Worm (Caenorhabditis elegans): ENCODE results near the gene btb-10.

btb-10 gene

DNA sequence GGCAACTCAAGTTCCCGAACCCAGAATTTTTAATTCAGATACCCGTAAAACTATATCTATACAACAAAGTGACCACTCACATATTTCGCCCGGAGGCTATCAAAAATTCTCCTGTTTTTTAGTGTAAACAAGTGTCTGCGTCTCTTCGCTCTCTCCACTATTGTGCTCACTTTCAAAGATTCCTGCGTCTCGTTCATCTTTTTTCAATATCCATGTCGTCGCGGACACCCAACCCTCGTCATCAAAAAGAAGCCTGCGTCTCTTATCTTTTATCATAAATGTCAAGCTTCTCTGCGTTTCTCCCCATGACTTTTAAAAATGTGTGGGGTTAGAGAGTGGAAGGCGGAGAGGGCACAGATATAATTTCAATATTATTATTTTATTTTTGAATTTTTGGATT lies 24.3 kb upstream of the btb-10 start:
- TF ChIP-seq pha-4 (tag; optimal IDR thresholded peaks at IDR 0.05) (no peak), syd-9 (tag; optimal IDR thresholded peaks at IDR 0.05) (no peak), che-1 (tag; optimal IDR thresholded peaks at IDR 0.05) (no peak), ama-1 (optimal IDR thresholded peaks at IDR 0.05) (no peak), ceh-6 (GFP tag; optimal IDR thresholded peaks at IDR 0.05) (no peak), K02D7.2 (tag; optimal IDR thresholded peaks at IDR 0.05) (no peak), K09A11.1 (tag; optimal IDR thresholded peaks at IDR 0.05; ENCODE audit: insufficient read depth) (no peak), ceh-18 (tag; optimal IDR thresholded peaks at IDR 0.05) (peak; percentile 8), unc-55 (GFP tag; optimal IDR thresholded peaks at IDR 0.05) (peak; percentile 44), dve-1 (tag; optimal IDR thresholded peaks at IDR 0.05) (no peak), dmd-4 (tag; optimal IDR thresholded peaks at IDR 0.05; ENCODE audit: borderline replicate concordance) (no peak), fax-1 (tag; optimal IDR thresholded peaks at IDR 0.05) (no peak), ttx-3 (tag; optimal IDR thresholded peaks at IDR 0.05) (no peak), hlh-8 (tag; optimal IDR thresholded peaks at IDR 0.05) (no peak), nfya-1 (tag; optimal IDR thresholded peaks at IDR 0.05) (peak; percentile 41), lin-11 (tag; optimal IDR thresholded peaks at IDR 0.05) (no peak), tbx-2 (tag; optimal IDR thresholded peaks at IDR 0.05) (peak; percentile 2), hlh-15 (tag; optimal IDR thresholded peaks at IDR 0.05) (no peak), F13H6.1 (tag; optimal IDR thresholded peaks at IDR 0.05) (peak; percentile 27), elt-4 (tag; optimal IDR thresholded peaks at IDR 0.05) (no peak)

- TF ChIP-seq pros-1 (tag; optimal IDR thresholded peaks at IDR 0.05): no peak
- TF ChIP-seq ceh-2 (tag; optimal IDR thresholded peaks at IDR 0.05): no peak
- no peak for TF ChIP-seq ceh-48 (tag; optimal IDR thresholded peaks at IDR 0.05)
- no peak for TF ChIP-seq lin-11 (tag; optimal IDR thresholded peaks at IDR 0.05)
- no peak for TF ChIP-seq K02D7.2 (tag; optimal IDR thresholded peaks at IDR 0.05)
- no peak for TF ChIP-seq elt-2 (tag; optimal IDR thresholded peaks at IDR 0.05)
- no peak for TF ChIP-seq fkh-6 (tag; optimal IDR thresholded peaks at IDR 0.05)
- TF ChIP-seq ceh-24 (tag; optimal IDR thresholded peaks at IDR 0.05): no peak
- TF ChIP-seq C38D4.7 (GFP tag; optimal IDR thresholded peaks at IDR 0.05): no peak
- TF ChIP-seq ceh-34 (tag; optimal IDR thresholded peaks at IDR 0.05): no peak
- no peak for TF ChIP-seq pqm-1 (tag; optimal IDR thresholded peaks at IDR 0.05)
Observed at ce11 chrII:1082859-1083258, 22.3 kb upstream of the btb-10 start, which contains the start of gene K02E7.1. K02E7.1 (plus strand) TSS chrII:1083159.

DNA sequence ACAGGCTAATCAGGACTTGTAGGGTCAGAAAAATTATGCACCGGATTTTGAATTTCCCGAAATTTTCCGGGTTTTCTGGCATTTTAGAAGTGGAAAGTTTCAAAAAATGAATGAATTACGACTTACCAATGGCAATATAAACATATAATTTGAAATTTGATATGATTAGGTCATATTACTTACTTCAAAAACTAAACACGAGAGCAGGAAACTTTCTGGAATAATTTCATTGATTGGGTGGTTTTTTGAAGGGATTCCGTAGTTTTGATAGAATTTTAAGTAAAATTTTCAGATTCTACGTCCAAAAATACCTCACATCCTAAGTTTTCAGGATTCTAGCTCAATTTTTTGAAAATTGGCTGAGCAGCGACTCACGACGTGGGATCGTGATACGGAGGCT lies 14.8 kb upstream of the btb-10 start, which contains the start of gene K02E7.11:
Gene K02E7.11 (minus strand): TSS at position 101 of the 400 bp plus-strand sequence.
- no peak for TF ChIP-seq tbx-2 (tag; optimal IDR thresholded peaks at IDR 0.05)
- TF ChIP-seq unc-55 (GFP tag; optimal IDR thresholded peaks at IDR 0.05): no peak
- no peak for TF ChIP-seq ceh-14 (tag; optimal IDR thresholded peaks at IDR 0.05)
- no peak for TF ChIP-seq hlh-8 (tag; optimal IDR thresholded peaks at IDR 0.05)
- no peak for TF ChIP-seq pax-1 (tag; optimal IDR thresholded peaks at IDR 0.05)
- TF ChIP-seq elt-4 (tag; optimal IDR thresholded peaks at IDR 0.05): no peak
- no peak for TF ChIP-seq ets-4 (tag; optimal IDR thresholded peaks at IDR 0.05)
- no peak for TF ChIP-seq C38D4.7 (GFP tag; optimal IDR thresholded peaks at IDR 0.05)
- no peak for TF ChIP-seq sox-2 (GFP tag; IDR thresholded peaks at IDR 0.05)
- no peak for TF ChIP-seq pha-4 (tag; optimal IDR thresholded peaks at IDR 0.05)
- no peak for TF ChIP-seq hlh-13 (GFP tag; optimal IDR thresholded peaks at IDR 0.05)
- TF ChIP-seq unc-86 (tag; optimal IDR thresholded peaks at IDR 0.05): no peak
- TF ChIP-seq lin-11 (tag; optimal IDR thresholded peaks at IDR 0.05): no peak
- TF ChIP-seq ceh-31 (tag; optimal IDR thresholded peaks at IDR 0.05): no peak
- TF ChIP-seq ceh-34 (tag; optimal IDR thresholded peaks at IDR 0.05): no peak

- TF ChIP-seq hlh-15 (tag; optimal IDR thresholded peaks at IDR 0.05) (no peak), ceh-14 (tag; optimal IDR thresholded peaks at IDR 0.05) (no peak), fkh-6 (tag; optimal IDR thresholded peaks at IDR 0.05) (no peak), pqm-1 (tag; optimal IDR thresholded peaks at IDR 0.05) (no peak), odd-2 (tag; optimal IDR thresholded peaks at IDR 0.05) (no peak), madf-2 (tag; optimal IDR thresholded peaks at IDR 0.05) (no peak), ceh-19 (GFP tag; optimal IDR thresholded peaks at IDR 0.05) (no peak), ceh-24 (tag; optimal IDR thresholded peaks at IDR 0.05) (no peak), sox-2 (GFP tag; IDR thresholded peaks at IDR 0.05) (no peak)
Observed at ce11 chrII:1072106-1072505, 11.5 kb upstream of the btb-10 start, which contains the start of gene K02E7.4. K02E7.4 (plus strand) TSS chrII:1072406.
